Fruit fly (Drosophila melanogaster) whole organism, embryonic: ENCODE measurements around the gene Vha16-5.
A peak's percentile ranks its signal among the peaks of the same experiment; 100 is the strongest.

Experiments used
- Aef1 ChIP-seq: fragments of 200-800 bp; sonication (Bioruptor generic); IDR thresholded peaks from 3 replicates; pipeline ENCODE4 v1.3.6; 2022; ENCODE audit warnings: missing biosample characterization, missing genetic modification characterization
- BtbVII ChIP-seq: fragments of 200-800 bp; sonication (Bioruptor generic); optimal IDR thresholded peaks from 3 replicates; lab custom pipeline; 2017; ENCODE audit warnings: missing biosample characterization, mild to moderate bottlenecking, missing genetic modification characterization
- CG10321 ChIP-seq: fragments of 200-800 bp; sonication (Bioruptor generic); IDR thresholded peaks from 2 replicates; pipeline ENCODE4 v1.3.6; 2022; ENCODE audit warnings: missing biosample characterization, missing genetic modification characterization
- CG10431 ChIP-seq: fragments of 200-800 bp; sonication (Bioruptor generic); optimal IDR thresholded peaks from 3 replicates; lab custom pipeline; 2018; ENCODE audit warnings: missing biosample characterization, mild to moderate bottlenecking, missing genetic modification characterization
- CG11456 ChIP-seq: fragments of 200-800 bp; sonication (Bioruptor generic); IDR thresholded peaks from 3 replicates; pipeline ENCODE4 v1.3.6; 2022; ENCODE audit warnings: missing biosample characterization, missing genetic modification characterization
- CG17612 ChIP-seq: fragments of 200-800 bp; sonication (Bioruptor generic); IDR thresholded peaks from 2 replicates; pipeline ENCODE4 v1.3.6; 2022; ENCODE audit warnings: missing biosample characterization, missing genetic modification characterization
- CG2712 ChIP-seq: fragments of 200-800 bp; optimal IDR thresholded peaks from 3 replicates; lab custom pipeline; 2019; ENCODE audit warnings: missing biosample characterization, mild to moderate bottlenecking, missing genetic modification characterization, moderate library complexity
- CG2875 ChIP-seq: fragments of 200-800 bp; sonication (Bioruptor generic); optimal IDR thresholded peaks from 2 replicates; lab custom pipeline; 2017; ENCODE audit warnings: missing biosample characterization, mild to moderate bottlenecking, missing genetic modification characterization, missing genetic modification reagents
- CG30431 ChIP-seq: fragments of 200-800 bp; sonication (Bioruptor generic); optimal IDR thresholded peaks from 2 replicates; lab custom pipeline; 2017; ENCODE audit warnings: missing biosample characterization, missing genetic modification characterization
- CG3847 ChIP-seq: fragments of 200-800 bp; sonication (Bioruptor generic); IDR thresholded peaks from 2 replicates; pipeline ENCODE4 v1.3.6; 2022; ENCODE audit warnings: missing biosample characterization, missing genetic modification characterization
- CG43689 ChIP-seq: fragments of 200-800 bp; sonication (Bioruptor generic); IDR thresholded peaks from 2 replicates; pipeline ENCODE4 v1.3.6; 2022; ENCODE audit warnings: missing biosample characterization, missing genetic modification characterization
- CG4707 ChIP-seq: fragments of 200-800 bp; sonication (Bioruptor generic); optimal IDR thresholded peaks from 2 replicates; lab custom pipeline; 2018; ENCODE audit warnings: missing biosample characterization, mild to moderate bottlenecking, missing genetic modification characterization, moderate library complexity
- CG7839 ChIP-seq: fragments of 200-800 bp; sonication (Bioruptor generic); optimal IDR thresholded peaks from 3 replicates; lab custom pipeline; 2018; ENCODE audit warnings: missing biosample characterization, mild to moderate bottlenecking, missing genetic modification characterization, moderate library complexity
- CG7987 ChIP-seq: fragments of 200-800 bp; sonication (Bioruptor generic); optimal IDR thresholded peaks from 2 replicates; lab custom pipeline; 2018; ENCODE audit warnings: missing biosample characterization, mild to moderate bottlenecking, missing genetic modification characterization, moderate library complexity
- CG8359 ChIP-seq: fragments of 200-800 bp; sonication (Bioruptor generic); optimal IDR thresholded peaks from 2 replicates; lab custom pipeline; 2017; ENCODE audit warnings: missing biosample characterization, mild to moderate bottlenecking, missing genetic modification characterization, borderline replicate concordance
- CG8924 ChIP-seq: fragments of 200-800 bp; optimal IDR thresholded peaks from 3 replicates; lab custom pipeline; 2019; ENCODE audit warnings: missing biosample characterization, mild to moderate bottlenecking, missing genetic modification characterization, moderate library complexity
- CG9932 ChIP-seq: fragments of 200-800 bp; sonication (Bioruptor generic); IDR thresholded peaks from 2 replicates; pipeline ENCODE4 v1.3.6; 2022; ENCODE audit warnings: missing biosample characterization, missing genetic modification characterization
- Dip2 ChIP-seq: fragments of 200-800 bp; sonication (Bioruptor generic); IDR thresholded peaks from 2 replicates; pipeline ENCODE4 v1.3.6; 2022; ENCODE audit warnings: missing biosample characterization, missing genetic modification characterization
- Lim3 ChIP-seq: fragments of 200-800 bp; sonication (Bioruptor generic); IDR thresholded peaks from 2 replicates; pipeline ENCODE4 v1.3.6; 2022; ENCODE audit warnings: missing biosample characterization, missing genetic modification characterization
- Med ChIP-seq: fragments of 200-800 bp; sonication (Bioruptor generic); peaks from one replicate; lab custom pipeline; 2016; ENCODE audit warnings: missing biosample characterization, missing genetic modification characterization, mild to moderate bottlenecking, inconsistent platforms, moderate library complexity
- NFAT ChIP-seq: fragments of 200-800 bp; sonication (Bioruptor generic); IDR thresholded peaks from 2 replicates; pipeline ENCODE4 v1.3.6; 2022; ENCODE audit warnings: missing biosample characterization, missing genetic modification characterization
- PHDP ChIP-seq: fragments of 200-800 bp; sonication (Bioruptor generic); optimal IDR thresholded peaks from 3 replicates; lab custom pipeline; 2018; ENCODE audit warnings: missing biosample characterization, mild to moderate bottlenecking, missing genetic modification characterization, moderate library complexity
- Ssrp ChIP-seq: fragments of 200-800 bp; sonication (Bioruptor generic); optimal IDR thresholded peaks from 2 replicates; lab custom pipeline; 2018; ENCODE audit warnings: missing biosample characterization, mild to moderate bottlenecking, missing genetic modification characterization, moderate library complexity
- cas ChIP-seq: fragments of 200-800 bp; sonication (Bioruptor generic); IDR thresholded peaks from 2 replicates; pipeline ENCODE4 v1.3.6; 2022; ENCODE audit warnings: missing biosample characterization, missing genetic modification characterization
- chinmo ChIP-seq: fragments of 200-800 bp; sonication (Bioruptor generic); IDR thresholded peaks from 4 replicates; pipeline ENCODE4 v1.3.6; 2022; ENCODE audit warnings: missing biosample characterization, missing genetic modification characterization; ENCODE audit not compliant: partially characterized antibody
- ci ChIP-seq: fragments of 200-800 bp; sonication (Bioruptor generic); IDR thresholded peaks from 3 replicates; pipeline ENCODE4 v1.3.6; 2022; ENCODE audit warnings: missing biosample characterization, missing genetic modification characterization
- fd64A ChIP-seq: fragments of 200-800 bp; sonication (Bioruptor generic); optimal IDR thresholded peaks from 3 replicates; lab custom pipeline; 2018; ENCODE audit warnings: missing biosample characterization, mild to moderate bottlenecking, missing genetic modification characterization
- fu2 ChIP-seq: fragments of 200-800 bp; sonication (Bioruptor generic); optimal IDR thresholded peaks from 2 replicates; lab custom pipeline; 2016; ENCODE audit warnings: missing biosample characterization, missing genetic modification characterization
- kay ChIP-seq: fragments of 200-800 bp; sonication (Bioruptor generic); optimal IDR thresholded peaks from 2 replicates; lab custom pipeline; 2016; ENCODE audit warnings: missing biosample characterization, missing genetic modification characterization
- lilli ChIP-seq: fragments of 200-800 bp; sonication (Bioruptor generic); optimal IDR thresholded peaks from 3 replicates; lab custom pipeline; 2016; ENCODE audit warnings: missing biosample characterization, missing genetic modification characterization
- pfk ChIP-seq: fragments of 200-800 bp; sonication (Bioruptor generic); optimal IDR thresholded peaks from 2 replicates; lab custom pipeline; 2018; ENCODE audit warnings: missing biosample characterization, mild to moderate bottlenecking, missing genetic modification characterization, moderate library complexity
- prd ChIP-seq, 3 experiments: fragments of >200 bp in 2 of 3; fragments of 200-800 bp in 1 of 3; sonication (Bioruptor generic) in 1 of 3; optimal IDR thresholded peaks in 2 of 3; IDR thresholded peaks in 1 of 3; 2 replicates in 2 of 3; 3 replicates in 1 of 3; pipeline versions ENCODE4 v1.3.6 to Lab custom; 2017 to 2022; ENCODE audit warnings: missing biosample characterization in 1 of 3, missing genetic modification characterization in 1 of 3
- salm ChIP-seq: fragments of 200-800 bp; sonication (Bioruptor generic); optimal IDR thresholded peaks from 2 replicates; lab custom pipeline; 2018; ENCODE audit warnings: missing biosample characterization, mild to moderate bottlenecking, missing genetic modification characterization
- sisA ChIP-seq: fragments of 200-800 bp; sonication (Bioruptor generic); IDR thresholded peaks from 2 replicates; pipeline ENCODE4 v1.3.6; 2022; ENCODE audit warnings: missing biosample characterization, missing genetic modification characterization
- slou ChIP-seq: fragments of 200-800 bp; sonication (Bioruptor generic); optimal IDR thresholded peaks from 3 replicates; lab custom pipeline; 2016; ENCODE audit warnings: missing biosample characterization, missing genetic modification characterization
- sr ChIP-seq: fragments of 200-800 bp; sonication (Bioruptor generic); IDR thresholded peaks from 3 replicates; pipeline ENCODE4 v1.3.6; 2022; ENCODE audit warnings: missing biosample characterization, missing genetic modification characterization
- tgo ChIP-seq: fragments of 200-800 bp; sonication (Bioruptor generic); IDR thresholded peaks from 3 replicates; pipeline ENCODE4 v1.3.6; 2022; ENCODE audit warnings: missing biosample characterization, missing genetic modification characterization
- trem ChIP-seq: fragments of 200-800 bp; optimal IDR thresholded peaks from 3 replicates; lab custom pipeline; 2019; ENCODE audit warnings: missing biosample characterization, mild to moderate bottlenecking, missing genetic modification characterization, moderate library complexity

The Vha16-5 gene

DNA sequence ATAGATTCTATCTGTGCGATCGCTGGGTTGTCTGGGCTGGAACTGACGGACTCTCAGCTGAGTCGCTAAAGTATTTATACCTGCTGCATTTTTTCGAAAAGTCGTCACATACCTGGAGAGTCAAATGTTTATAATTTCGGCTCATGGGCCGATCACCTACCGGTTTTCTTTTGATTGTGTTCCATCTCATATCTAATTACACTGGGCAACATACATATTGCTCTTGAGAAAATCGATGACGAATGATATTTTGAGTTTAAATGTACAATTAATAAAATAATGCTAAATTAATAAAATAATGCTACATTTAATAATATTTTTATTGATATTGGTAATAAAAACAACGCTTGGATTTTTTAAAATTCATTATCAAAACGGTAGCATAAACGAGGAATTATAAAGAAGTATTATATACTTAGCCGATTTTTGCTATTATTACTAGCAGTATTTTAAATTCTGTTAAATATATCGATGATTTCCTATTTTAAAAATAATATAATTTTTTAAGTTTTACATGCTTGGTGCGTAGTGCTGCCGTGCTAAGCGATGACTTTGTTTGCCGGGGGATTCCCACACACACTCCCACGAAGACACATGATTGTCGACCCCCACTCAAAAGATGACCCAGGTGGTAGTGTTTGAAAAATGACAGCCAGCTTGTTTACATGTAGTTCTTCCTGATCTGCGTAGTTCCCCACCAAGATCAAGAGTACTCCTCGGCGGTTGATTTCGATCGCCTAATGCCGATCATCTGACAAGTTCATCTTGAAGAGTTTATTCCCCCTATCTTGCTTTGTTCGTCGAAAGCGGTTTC is 47.4 kb downstream of the Vha16-5 start, which contains the start of gene CG7294 (continued):
- TF ChIP-seq CG4707 (no peak), fu2 (GFP tag; lab: Kevin White, UChicago) (no peak), PHDP (peak; percentile 36), salm (tag; lab: Kevin White, UChicago) (no peak), trem (no peak), CG2712 (tag; lab: Kevin White, UChicago) (peak; percentile 63), CG7839 (tag; lab: Kevin White, UChicago) (peak; percentile 28), tgo (no peak), CG8924 (tag; lab: Kevin White, UChicago) (peak; percentile 25), CG43689 (GFP tag; lab: Robert Waterston, UW) (no peak), lilli (GFP tag; lab: Kevin White, UChicago) (no peak), Lim3 (GFP tag; lab: Robert Waterston, UW) (no peak), BtbVII (GFP tag; lab: Kevin White, UChicago) (no peak), fd64A (GFP tag; lab: Kevin White, UChicago) (no peak), CG2875 (GFP tag; lab: Kevin White, UChicago) (no peak), Aef1 (GFP tag; lab: Robert Waterston, UW) (no peak), kay (no peak), Dip2 (GFP tag; lab: Robert Waterston, UW) (no peak), CG30431 (no peak), pfk (GFP tag; lab: Kevin White, UChicago) (no peak)

DNA sequence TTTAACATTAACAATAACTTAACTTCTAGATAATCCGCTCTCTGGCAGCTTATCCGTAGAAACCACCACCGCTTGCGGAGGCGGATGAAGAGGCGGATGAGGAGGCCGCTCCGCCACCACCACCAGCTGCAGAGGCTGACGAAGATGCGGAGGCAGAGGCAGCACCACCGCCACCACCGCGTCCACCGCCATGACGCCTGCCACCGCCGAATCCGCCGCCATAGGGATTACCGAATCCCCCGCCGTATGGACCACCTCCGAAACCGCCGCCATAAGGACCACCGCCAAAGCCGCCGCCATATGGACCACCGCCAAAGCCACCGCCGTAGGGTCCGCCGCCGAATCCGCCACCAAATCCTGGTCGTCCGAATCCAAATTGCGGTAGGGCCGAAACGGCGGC is 48.1 kb downstream of the Vha16-5 start:
- TF ChIP-seq CG3847 (GFP tag; lab: Robert Waterston, UW) = 0 out of 2 replicates have a peak, but pooled peaks have one; percentile 11
- TF ChIP-seq CG8359 (GFP tag; lab: Kevin White, UChicago) = no peak
- TF ChIP-seq sisA (GFP tag; lab: Robert Waterston, UW) = 0 out of 2 replicates have a peak, but pooled peaks have one; percentile 15
- TF ChIP-seq CG10431 = no peak
- TF ChIP-seq cas (GFP tag; lab: Robert Waterston, UW) = 0 out of 2 replicates have a peak, but pooled peaks have one; percentile 27
- no peak for TF ChIP-seq ci (GFP tag; lab: Robert Waterston, UW)
- TF ChIP-seq CG10321 = no peak
- TF ChIP-seq CG17612 = 0 out of 2 replicates have a peak, but pooled peaks have one; percentile 20
- 0 out of 4 replicates have a peak, but pooled peaks have one; percentile 18 for TF ChIP-seq chinmo
- no peak for TF ChIP-seq slou (GFP tag; lab: Kevin White, UChicago)
- TF ChIP-seq NFAT (GFP tag; lab: Robert Waterston, UW) = 0 out of 2 replicates have a peak, but pooled peaks have one; percentile 16
- peak; percentile 53; the same call in 1 of the 3 replicates for TF ChIP-seq CG11456 (GFP tag; lab: Robert Waterston, UW)
- TF ChIP-seq Ssrp = no peak
- TF ChIP-seq prd (optimal IDR thresholded peaks at IDR 0.05; lab: Kevin White, UChicago) = no peak
- 0 out of 3 replicates have a peak, but pooled peaks have one; percentile 5 for TF ChIP-seq prd (GFP tag; IDR thresholded peaks at IDR 0.05; lab: Robert Waterston, UW)
- peak; percentile 28; the same call in 1 of the 2 replicates for TF ChIP-seq CG9932 (GFP tag; lab: Robert Waterston, UW)
- TF ChIP-seq CG7987 = no peak
- peak; percentile 28 for TF ChIP-seq Med (GFP tag; lab: Kevin White, UChicago)
- peak; percentile 73; the same call in 2 of the 3 replicates for TF ChIP-seq sr (GFP tag; lab: Robert Waterston, UW)
